Fruit fly (Drosophila melanogaster): Measurements from ENCODE around the gene CG11970.

CG11970 gene

dm6 chr3R:8959153-8959552 lies 25.4 kb upstream of the CG11970 start:
- TF ChIP-seq Dfd (GFP tag; optimal IDR thresholded peaks at IDR 0.05) (peak; percentile 84), Hnf4 (GFP tag; optimal IDR thresholded peaks at IDR 0.05) (no peak), usp (GFP tag; optimal IDR thresholded peaks at IDR 0.05) (no peak), GATAd (GFP tag; optimal IDR thresholded peaks at IDR 0.05) (no peak)

dm6 chr3R:8960329-8960728 lies 24.2 kb upstream of the CG11970 start:
- TF ChIP-seq Dfd (GFP tag; optimal IDR thresholded peaks at IDR 0.05) (no peak), ey (GFP tag; optimal IDR thresholded peaks at IDR 0.05) (no peak), Hnf4 (GFP tag; optimal IDR thresholded peaks at IDR 0.05) (no peak), pan (optimal IDR thresholded peaks at IDR 0.05) (no peak), h (GFP tag; optimal IDR thresholded peaks at IDR 0.05) (peak; percentile 17), rgr (GFP tag; optimal IDR thresholded peaks at IDR 0.05) (peak; percentile 12), br (GFP tag; optimal IDR thresholded peaks at IDR 0.05) (no peak), Sp1 (GFP tag; optimal IDR thresholded peaks at IDR 0.05) (peak; percentile 4), psq (GFP tag; optimal IDR thresholded peaks at IDR 0.05) (no peak), CrebA (GFP tag; optimal IDR thresholded peaks at IDR 0.05; ENCODE audit: borderline replicate concordance) (no peak), foxo (GFP tag; optimal IDR thresholded peaks at IDR 0.05) (peak in 1 of 2 experiments; percentile 10), N (GFP tag; optimal IDR thresholded peaks at IDR 0.05) (no peak)

- TF ChIP-seq psq (GFP tag; optimal IDR thresholded peaks at IDR 0.05): peak; percentile 26
- no peak for TF ChIP-seq pan (optimal IDR thresholded peaks at IDR 0.05)
Observed at dm6 chr3R:8962860-8963755, 21.4 kb upstream of the CG11970 start, which contains the start of gene ich. Gene ich, minus strand, starts transcription at chr3R:8963037.

dm6 chr3R:8963756-8964342 lies 20.7 kb upstream of the CG11970 start:
- TF ChIP-seq fru (GFP tag; optimal IDR thresholded peaks at IDR 0.05) (no peak), Hr83 (GFP tag; optimal IDR thresholded peaks at IDR 0.05; ENCODE audit: poor library complexity, severe bottlenecking) (no peak), rgr (GFP tag; optimal IDR thresholded peaks at IDR 0.05) (no peak), Rel (GFP tag; optimal IDR thresholded peaks at IDR 0.05) (no peak), Rel (tag; optimal IDR thresholded peaks at IDR 0.05) (no peak), HLH106 (tag; optimal IDR thresholded peaks at IDR 0.05) (no peak), Dif (GFP tag; optimal IDR thresholded peaks at IDR 0.05; ENCODE audit: partially characterized antibody) (no peak)

dm6 chr3R:8965546-8965945 lies 19.0 kb upstream of the CG11970 start:
- no peak for TF ChIP-seq dmrt93B (GFP tag; optimal IDR thresholded peaks at IDR 0.05)
- TF ChIP-seq Abd-B (GFP tag; optimal IDR thresholded peaks at IDR 0.05): no peak
- no peak for TF ChIP-seq fru (GFP tag; optimal IDR thresholded peaks at IDR 0.05)
- TF ChIP-seq HLH106 (tag; optimal IDR thresholded peaks at IDR 0.05): no peak
- no peak for TF ChIP-seq dsf (GFP tag; optimal IDR thresholded peaks at IDR 0.05; ENCODE audit: borderline replicate concordance)
- TF ChIP-seq Sp1 (GFP tag; optimal IDR thresholded peaks at IDR 0.05): no peak
- TF ChIP-seq Jra (GFP tag; optimal IDR thresholded peaks at IDR 0.05): no peak
- no peak for TF ChIP-seq foxo (GFP tag; optimal IDR thresholded peaks at IDR 0.05)
- TF ChIP-seq CG32264 (GFP tag; optimal IDR thresholded peaks at IDR 0.05): no peak
- TF ChIP-seq CG9705 (GFP tag; optimal IDR thresholded peaks at IDR 0.05): no peak
- no peak for TF ChIP-seq jim (GFP tag; optimal IDR thresholded peaks at IDR 0.05)
- TF ChIP-seq Dif (GFP tag; optimal IDR thresholded peaks at IDR 0.05; ENCODE audit: partially characterized antibody): no peak
- no peak for TF ChIP-seq Dfd (GFP tag; optimal IDR thresholded peaks at IDR 0.05)
- no peak for TF ChIP-seq lola (GFP tag; optimal IDR thresholded peaks at IDR 0.05)
- no peak for TF ChIP-seq tai (GFP tag; optimal IDR thresholded peaks at IDR 0.05)
- no peak for TF ChIP-seq Rel (GFP tag; optimal IDR thresholded peaks at IDR 0.05)
- no peak for TF ChIP-seq Rel (tag; optimal IDR thresholded peaks at IDR 0.05)
- TF ChIP-seq Hnf4 (GFP tag; optimal IDR thresholded peaks at IDR 0.05): no peak
- TF ChIP-seq N (GFP tag; optimal IDR thresholded peaks at IDR 0.05): no peak

Data from whole organism, wandering third instar larva.